Worm (Caenorhabditis elegans) whole organism, L4/young adult: ENCODE results near the gene rom-2.

Experiments
- dao-5 ChIP-seq: sonication (generic microtip); optimal IDR thresholded peaks from 2 replicates; lab custom pipeline; 2016; ENCODE audit warnings: missing genotype, missing genetic modification characterization, moderate library complexity, missing compliant biosample characterization
- him-1 ChIP-seq: sonication (generic microtip); optimal IDR thresholded peaks from 2 replicates; lab custom pipeline; 2016; ENCODE audit warnings: missing genotype, missing genetic modification reagents, missing genetic modification characterization, missing compliant biosample characterization

DNA sequence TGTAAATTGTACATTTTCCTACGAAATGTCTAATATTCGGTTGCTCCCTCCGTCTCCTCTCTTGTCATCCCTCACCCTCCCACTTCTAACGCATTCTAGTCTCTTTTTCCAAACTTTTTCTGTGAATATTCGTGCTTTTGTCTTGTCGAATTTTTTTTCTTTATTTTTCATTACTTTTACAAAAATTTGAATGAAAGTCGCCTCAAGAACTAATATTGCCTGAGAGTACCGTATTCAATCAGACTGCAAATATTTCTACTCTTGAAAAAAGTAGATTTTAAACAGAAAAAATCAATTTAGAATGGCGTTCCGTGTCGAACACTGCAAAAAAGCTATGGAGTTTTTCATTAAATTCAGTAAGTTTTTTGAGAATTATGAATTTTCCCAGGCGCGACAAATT is 39.2 kb downstream of the rom-2 start, which contains the start of gene ZK1098.11:
- TF ChIP-seq him-1 (tag; lab: Kevin White, UChicago) = no peak
- no peak for TF ChIP-seq dao-5 (tag; lab: Kevin White, UChicago)
